Worm (Caenorhabditis elegans): ENCODE results near the gene aakb-1.
A peak's percentile ranks its signal among the peaks of the same experiment; 100 is the strongest.

Gene aakb-1

ce11 chrX:13768562-13768961 is 13.0 kb downstream of the aakb-1 start (continued):
- TF ChIP-seq lin-38 (GFP tag; IDR thresholded peaks at IDR 0.05): 0 out of 2 replicates have a peak, but pooled peaks have one; percentile 23
- no peak for TF ChIP-seq unc-130 (GFP tag; optimal IDR thresholded peaks at IDR 0.05)
- TF ChIP-seq ZK337.2 (GFP tag; IDR thresholded peaks at IDR 0.05): no peak
- peak; percentile 18 for TF ChIP-seq rbr-2 (tag; optimal IDR thresholded peaks at IDR 0.05)
- TF ChIP-seq ztf-7 (tag; optimal IDR thresholded peaks at IDR 0.05): no peak
- TF ChIP-seq Y48G9A.11 (GFP tag; IDR thresholded peaks at IDR 0.05): no peak
- TF ChIP-seq lin-1 (GFP tag; IDR thresholded peaks at IDR 0.05): no peak
- no peak for TF ChIP-seq nhr-111 (GFP tag; optimal IDR thresholded peaks at IDR 0.05)
- TF ChIP-seq hmg-1.1 (GFP tag; IDR thresholded peaks at IDR 0.05): 0 out of 2 replicates have a peak, but pooled peaks have one; percentile 34
- no peak for TF ChIP-seq mes-2 (tag; optimal IDR thresholded peaks at IDR 0.05; ENCODE audit: poor library complexity, severe bottlenecking)
- 0 out of 2 replicates have a peak, but pooled peaks have one; percentile 37 for TF ChIP-seq tra-1 (GFP tag; IDR thresholded peaks at IDR 0.05)
- no peak for TF ChIP-seq zfp-2 (tag; optimal IDR thresholded peaks at IDR 0.05)
- no peak for TF ChIP-seq dmd-9 (GFP tag; IDR thresholded peaks at IDR 0.05)
- no peak for TF ChIP-seq ceh-82 (tag; optimal IDR thresholded peaks at IDR 0.05)
- TF ChIP-seq snpc-4 (tag; optimal IDR thresholded peaks at IDR 0.05): no peak
- TF ChIP-seq mxl-2 (GFP tag; conservative IDR thresholded peaks at IDR 0.05): no peak
- TF ChIP-seq dve-1 (tag; optimal IDR thresholded peaks at IDR 0.05; ENCODE audit: insufficient read depth): no peak
- TF ChIP-seq lir-3 (tag; optimal IDR thresholded peaks at IDR 0.05): no peak
- peak; percentile 36 for TF ChIP-seq hlh-30 (tag; optimal IDR thresholded peaks at IDR 0.05; ENCODE audit: insufficient read depth)
- no peak for TF ChIP-seq nhr-48 (tag; optimal IDR thresholded peaks at IDR 0.05)
- no peak for TF ChIP-seq gei-8 (GFP tag; optimal IDR thresholded peaks at IDR 0.05)
- no peak for TF ChIP-seq egl-27 (tag; optimal IDR thresholded peaks at IDR 0.05)
- TF ChIP-seq attf-4 (tag; optimal IDR thresholded peaks at IDR 0.05): no peak
- no peak for TF ChIP-seq zag-1 (tag; optimal IDR thresholded peaks at IDR 0.05)
- no peak for TF ChIP-seq dmd-8 (GFP tag; IDR thresholded peaks at IDR 0.05)
- no peak for TF ChIP-seq vab-7 (GFP tag; IDR thresholded peaks at IDR 0.05)
- no peak for TF ChIP-seq daf-16 (GFP tag; optimal IDR thresholded peaks at IDR 0.05)
- TF ChIP-seq daf-16 (tag; optimal IDR thresholded peaks at IDR 0.05): peak; percentile 6
- TF ChIP-seq set-16 (GFP tag; IDR thresholded peaks at IDR 0.05): no peak
- TF ChIP-seq dpl-1 (GFP tag; optimal IDR thresholded peaks at IDR 0.05): no peak
- TF ChIP-seq nhr-25 (tag; optimal IDR thresholded peaks at IDR 0.05; ENCODE audit: borderline replicate concordance, insufficient read depth): no peak
- TF ChIP-seq hif-1 (tag; optimal IDR thresholded peaks at IDR 0.05): no peak
- TF ChIP-seq mep-1 (tag; optimal IDR thresholded peaks at IDR 0.05): peak; percentile 47
- no peak for TF ChIP-seq ceh-28 (tag; optimal IDR thresholded peaks at IDR 0.05)
- no peak for TF ChIP-seq duxl-1 (tag; optimal IDR thresholded peaks at IDR 0.05; ENCODE audit: poor library complexity)
- no peak for TF ChIP-seq lin-15B (tag; optimal IDR thresholded peaks at IDR 0.05)

DNA sequence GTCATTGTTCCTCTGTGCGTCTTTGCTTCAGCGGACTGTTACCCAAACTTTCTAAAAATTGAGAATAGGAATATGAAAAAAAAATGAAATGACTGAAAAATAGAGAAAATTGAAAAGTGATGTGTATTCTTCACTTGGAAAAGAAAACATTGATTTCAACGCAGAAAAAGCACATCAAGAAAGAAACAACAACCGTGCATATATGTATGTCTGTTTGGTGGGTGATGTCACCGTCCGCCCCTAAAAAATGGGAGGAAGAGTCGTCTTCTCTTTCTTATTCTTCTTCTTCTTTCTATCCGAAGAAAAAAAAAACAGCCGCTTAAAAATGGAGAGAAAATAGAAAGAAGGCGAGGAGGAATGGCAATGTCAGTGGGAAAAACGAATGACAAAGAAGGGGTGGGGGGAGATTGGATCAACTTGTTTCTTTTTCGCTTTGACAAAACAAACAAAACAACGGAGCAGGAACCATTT is 15.0 kb downstream of the aakb-1 start, which contains the start of gene nkb-3:
nkb-3 (minus strand) TSS at position 51 of the 471 bp plus-strand sequence.
- peak; percentile 33 for TF ChIP-seq aha-1 (tag)
- no peak for TF ChIP-seq spr-1 (tag; optimal IDR thresholded peaks at IDR 0.05)
- TF ChIP-seq dve-1 (tag; optimal IDR thresholded peaks at IDR 0.05; ENCODE audit: insufficient read depth): peak; percentile 54
- TF ChIP-seq lsy-2 (tag; optimal IDR thresholded peaks at IDR 0.05): peak in 1 of 2 experiments; percentile 11

DNA sequence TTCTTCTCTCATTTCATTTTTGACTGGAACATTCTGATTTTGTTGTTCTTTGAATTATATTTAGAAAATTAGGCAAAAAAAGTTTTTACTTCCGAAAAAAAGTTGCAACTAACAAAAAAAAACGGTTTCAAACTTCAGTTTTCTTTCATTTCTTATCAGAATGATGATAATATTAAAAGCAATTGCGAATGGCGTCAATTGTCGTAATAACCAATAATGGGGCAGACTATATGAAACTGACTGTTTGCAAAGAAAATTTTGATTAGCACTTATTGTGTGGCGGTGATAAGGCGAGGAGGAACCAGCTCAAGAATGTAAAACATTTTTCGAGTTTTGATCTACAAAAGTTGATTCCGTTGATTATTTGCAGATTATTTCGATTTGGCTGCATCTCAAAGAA is 17.2 kb downstream of the aakb-1 start:
- TF ChIP-seq ceh-82 (tag; optimal IDR thresholded peaks at IDR 0.05) (no peak), dve-1 (tag; optimal IDR thresholded peaks at IDR 0.05; ENCODE audit: insufficient read depth) (peak; percentile 63), daf-16 (GFP tag; optimal IDR thresholded peaks at IDR 0.05) (no peak), daf-16 (tag; optimal IDR thresholded peaks at IDR 0.05) (peak; percentile 59), nhr-77 (tag; optimal IDR thresholded peaks at IDR 0.05) (peak; percentile 71), nhr-48 (tag; optimal IDR thresholded peaks at IDR 0.05) (peak; percentile 25), tra-1 (GFP tag; IDR thresholded peaks at IDR 0.05) (no peak; the same call in 1 of the 2 replicates), dmd-6 (GFP tag; IDR thresholded peaks at IDR 0.05) (peak; percentile 86), pqm-1 (tag; optimal IDR thresholded peaks at IDR 0.05) (peak; percentile 93), mes-2 (tag; optimal IDR thresholded peaks at IDR 0.05; ENCODE audit: poor library complexity, severe bottlenecking) (peak; percentile 27), hlh-11 (tag; optimal IDR thresholded peaks at IDR 0.05) (peak; percentile 55), mdl-1 (tag; optimal IDR thresholded peaks at IDR 0.05) (peak in 1 of 2 experiments; percentile 13), snpc-1.2 (GFP tag; IDR thresholded peaks at IDR 0.05) (no peak), pha-4 (GFP tag; IDR thresholded peaks at IDR 0.05) (no peak), pha-4 (tag; optimal IDR thresholded peaks at IDR 0.05) (no peak), nhr-28 (tag; optimal IDR thresholded peaks at IDR 0.05) (peak; percentile 78), php-3 (GFP tag; IDR thresholded peaks at IDR 0.05) (peak; percentile 67)
